Worm (Caenorhabditis elegans) whole organism, L4 larva: ENCODE results near the gene pcm-1.

Experiments
- ZK546.5 ChIP-seq, 2 experiments: sonication (generic microtip); optimal IDR thresholded peaks; 2 replicates each; lab custom pipeline; 2017; ENCODE audit warnings: missing biosample characterization in 2 of 2, missing genetic modification characterization in 2 of 2
- lin-15B ChIP-seq: fragments of 150-350 bp; sonication (generic microtip); optimal IDR thresholded peaks from 3 replicates; lab custom pipeline; 2014; ENCODE audit warnings: missing biosample characterization, missing genetic modification characterization
- zip-2 ChIP-seq: fragments of 150-350 bp; optimal IDR thresholded peaks from 2 replicates; lab custom pipeline; 2014; ENCODE audit warnings: missing biosample characterization, missing genetic modification characterization

DNA sequence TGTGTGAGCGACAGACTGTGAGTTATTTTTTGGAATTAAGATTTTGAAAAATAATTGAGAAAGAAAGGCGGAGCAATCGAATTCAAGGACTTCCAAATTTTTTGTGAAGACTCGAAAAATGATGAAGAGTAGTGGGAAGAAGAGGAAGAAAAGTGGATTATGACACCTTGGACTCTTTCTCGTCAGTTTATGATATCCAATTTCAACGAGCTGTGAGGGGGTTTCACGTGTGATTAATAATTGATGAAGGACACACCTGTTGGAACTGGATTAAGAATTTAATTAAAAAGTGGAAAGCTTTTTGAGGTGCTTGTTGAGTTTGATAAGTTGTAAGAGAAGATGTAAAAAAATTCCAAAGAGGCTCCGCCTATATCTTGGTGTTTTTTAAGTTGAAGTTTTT, 26.7 kb upstream of the pcm-1 start, which contains the start of gene fut-8:
- TF ChIP-seq zip-2 (tag; lab: Kevin White, UChicago) (no peak), ZK546.5 (tag; optimal IDR thresholded peaks at IDR 0.05; lab: Kevin White, UChicago) (no peak), lin-15B (tag; lab: Kevin White, UChicago) (no peak)
